Worm (Caenorhabditis elegans): ENCODE results near the gene T01H3.3.

- TF ChIP-seq ceh-88 (GFP tag; IDR thresholded peaks at IDR 0.05) (no peak), lin-35 (GFP tag; optimal IDR thresholded peaks at IDR 0.05) (no peak), nhr-11 (tag; optimal IDR thresholded peaks at IDR 0.05) (no peak), aly-2 (tag; optimal IDR thresholded peaks at IDR 0.05) (no peak), mdl-1 (tag; optimal IDR thresholded peaks at IDR 0.05) (no peak), pqm-1 (tag; optimal IDR thresholded peaks at IDR 0.05) (no peak), ceh-82 (tag; optimal IDR thresholded peaks at IDR 0.05) (no peak), elt-3 (tag; optimal IDR thresholded peaks at IDR 0.05) (no peak), vab-15 (tag; optimal IDR thresholded peaks at IDR 0.05) (no peak), egl-27 (tag; optimal IDR thresholded peaks at IDR 0.05) (no peak), hpl-2 (GFP tag; optimal IDR thresholded peaks at IDR 0.05) (no peak)
These were observed 4.2 kb upstream of the T01H3.3 start, which contains the start of gene T01H3.2 for ce11 chrII:7877744-7878468.

All from whole organism, L1 larva.